Worm (Caenorhabditis elegans): ENCODE measurements around the gene ddx-17.

ce11 chrV:14028256-14028743 lies 16.4 kb upstream of the ddx-17 start:
- no peak for TF ChIP-seq klf-2 (GFP tag; conservative IDR thresholded peaks at IDR 0.05)
- TF ChIP-seq T22C8.4 (GFP tag; IDR thresholded peaks at IDR 0.05), result no peak
- TF ChIP-seq med-1 (GFP tag; optimal IDR thresholded peaks at IDR 0.05; ENCODE audit: insufficient read depth), result no peak
- no peak for TF ChIP-seq ref-1 (GFP tag; conservative IDR thresholded peaks at IDR 0.05)
- no peak for TF ChIP-seq cog-1 (tag; optimal IDR thresholded peaks at IDR 0.05)
- TF ChIP-seq ztf-29 (GFP tag; IDR thresholded peaks at IDR 0.05), result no peak
- TF ChIP-seq flt-1 (GFP tag; IDR thresholded peaks at IDR 0.05), result peak; percentile 70; the same call in 1 of the 2 replicates
